Worm (Caenorhabditis elegans) whole organism, midembryonic: ENCODE results near the gene C16D9.5.

ENCODE experiments used
- T22C8.4 ChIP-seq: fragments of 200-800 bp; sonication (Bioruptor generic); IDR thresholded peaks from 2 replicates; pipeline ENCODE4 v1.3.6; 2022; ENCODE audit warnings: missing genetic modification characterization, missing compliant biosample characterization
- flt-1 ChIP-seq: fragments of 200-800 bp; sonication (Bioruptor generic); IDR thresholded peaks from 2 replicates; pipeline ENCODE4 v1.3.6; 2022; ENCODE audit warnings: missing genetic modification characterization, missing compliant biosample characterization
- klf-2 ChIP-seq: fragments of 200-800 bp; sonication (Bioruptor generic); conservative IDR thresholded peaks from 2 replicates; pipeline ENCODE4 v1.3.6; 2022; ENCODE audit warnings: missing genetic modification reagents, missing genetic modification characterization, missing compliant biosample characterization
- tab-1 ChIP-seq: fragments of 200-800 bp; sonication (Bioruptor generic); IDR thresholded peaks from 2 replicates; pipeline ENCODE4 v1.3.6; 2022; ENCODE audit warnings: missing genetic modification characterization, missing compliant biosample characterization
- ztf-23 ChIP-seq: fragments of 200-800 bp; sonication (Bioruptor generic); IDR thresholded peaks from 2 replicates; pipeline ENCODE4 v1.3.6; 2022; ENCODE audit warnings: missing genetic modification reagents, missing genetic modification characterization, missing compliant biosample characterization

DNA sequence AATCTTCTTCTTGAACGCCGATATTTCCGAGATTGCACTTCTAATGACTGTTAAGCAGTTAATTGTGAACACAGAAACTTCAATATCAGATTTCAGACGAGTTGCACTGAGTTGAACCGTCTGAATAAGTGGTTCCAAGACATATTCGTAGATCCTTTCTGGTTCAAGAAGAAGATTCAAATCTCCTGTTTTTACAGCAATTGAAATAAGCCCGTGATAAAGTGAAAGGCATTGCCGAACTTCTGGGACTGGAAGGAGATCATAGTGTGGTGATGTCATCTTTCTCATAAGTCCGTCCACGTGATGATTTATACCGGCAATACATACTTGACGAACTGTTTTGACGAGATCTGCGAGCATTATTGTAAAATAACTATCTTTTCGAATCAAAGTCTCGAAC, 25.8 kb downstream of the C16D9.5 start:
- TF ChIP-seq T22C8.4 (GFP tag; lab: Robert Waterston, UW) (no peak), tab-1 (GFP tag; lab: Robert Waterston, UW) (no peak), flt-1 (GFP tag; lab: Robert Waterston, UW) (no peak), klf-2 (no peak), ztf-23 (GFP tag; lab: Robert Waterston, UW) (no peak)
